Worm (Caenorhabditis elegans): ENCODE data around the gene rpb-8.

ce11 chrIII:4903784-4904183, 14.0 kb downstream of the rpb-8 start, which contains the start of gene kbp-2:
- no peak for TF ChIP-seq lin-13 (GFP tag; optimal IDR thresholded peaks at IDR 0.05)
- no peak for TF ChIP-seq nhr-12 (tag; optimal IDR thresholded peaks at IDR 0.05)
- no peak for TF ChIP-seq nhr-77 (tag; optimal IDR thresholded peaks at IDR 0.05)
- TF ChIP-seq unc-62 (GFP tag; optimal IDR thresholded peaks at IDR 0.05), result no peak
- no peak for TF ChIP-seq nhr-10 (tag; optimal IDR thresholded peaks at IDR 0.05)
- no peak for TF ChIP-seq unc-39 (tag; optimal IDR thresholded peaks at IDR 0.05)
- TF ChIP-seq nhr-23 (tag; optimal IDR thresholded peaks at IDR 0.05), result no peak
- no peak for TF ChIP-seq nhr-11 (tag; optimal IDR thresholded peaks at IDR 0.05)
- no peak for TF ChIP-seq lin-11 (tag; optimal IDR thresholded peaks at IDR 0.05)
